Worm (Caenorhabditis elegans): ENCODE data around the gene fbxb-26.

The fbxb-26 gene

DNA sequence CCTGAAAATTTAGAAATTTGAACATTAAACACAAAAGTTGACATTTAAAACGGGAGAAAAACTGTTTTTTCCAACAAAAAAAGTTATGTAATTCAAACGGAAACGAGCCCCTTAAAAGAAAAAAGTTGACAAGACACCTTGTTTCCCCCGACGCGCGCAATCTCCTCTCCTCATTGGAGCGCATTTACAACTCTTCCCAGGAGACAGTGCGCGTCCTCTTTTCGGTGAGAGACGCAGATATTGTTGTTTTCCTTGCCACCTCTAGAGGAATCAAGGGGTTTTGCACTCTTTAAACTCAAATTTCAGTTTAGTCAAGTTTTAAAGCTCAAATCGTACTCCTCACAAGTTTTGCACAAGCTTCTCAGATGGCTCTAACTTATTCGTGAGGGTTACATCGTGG, 13.5 kb downstream of the fbxb-26 start, which contains the start of gene F58E1.13:
Gene F58E1.13 (minus strand): TSS at position 12 of the 400 bp plus-strand sequence.
- TF ChIP-seq hlh-17 (GFP tag; optimal IDR thresholded peaks at IDR 0.05; ENCODE audit: borderline replicate concordance) (no peak), lin-35 (GFP tag; optimal IDR thresholded peaks at IDR 0.05) (no peak), ceh-90 (tag; optimal IDR thresholded peaks at IDR 0.05) (no peak), nhr-76 (tag; optimal IDR thresholded peaks at IDR 0.05) (no peak), grh-1 (GFP tag; IDR thresholded peaks at IDR 0.05) (no peak), lin-13 (GFP tag; optimal IDR thresholded peaks at IDR 0.05) (no peak), nhr-19 (GFP tag; conservative IDR thresholded peaks at IDR 0.05) (no peak), Y116A8C.19 (tag; optimal IDR thresholded peaks at IDR 0.05; ENCODE audit: borderline replicate concordance) (no peak), sptf-1 (tag; optimal IDR thresholded peaks at IDR 0.05) (no peak), egl-27 (tag; optimal IDR thresholded peaks at IDR 0.05) (no peak), mab-9 (GFP tag; IDR thresholded peaks at IDR 0.05) (no peak), fkh-8 (tag; optimal IDR thresholded peaks at IDR 0.05) (no peak), unc-86 (tag; optimal IDR thresholded peaks at IDR 0.05) (no peak)

DNA sequence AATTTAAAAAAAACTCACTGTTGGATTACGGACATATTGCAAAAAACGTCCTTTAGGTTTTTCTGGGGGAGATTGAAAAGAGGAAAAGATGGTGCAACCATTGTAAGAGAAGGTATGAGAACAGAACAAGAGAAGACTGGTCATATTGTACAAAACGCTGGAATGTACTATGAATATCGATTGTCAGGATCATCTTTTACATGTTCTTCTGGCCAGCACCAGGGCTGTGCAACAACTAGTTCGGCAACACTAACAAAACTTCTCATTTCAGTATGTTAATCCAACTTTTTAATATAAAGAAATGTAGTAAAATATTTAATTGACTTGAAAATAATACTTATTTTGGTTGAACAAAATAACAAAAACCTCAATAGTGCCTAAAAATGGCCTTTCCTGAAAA, 21.0 kb downstream of the fbxb-26 start, which contains the start of gene fbxb-47:
Gene fbxb-47 (minus strand): TSS at position 101 of the 400 bp plus-strand sequence.
- no peak for TF ChIP-seq sptf-1 (tag; optimal IDR thresholded peaks at IDR 0.05)
- TF ChIP-seq lin-14 (GFP tag; optimal IDR thresholded peaks at IDR 0.05) = no peak
- no peak for TF ChIP-seq ces-1 (GFP tag; optimal IDR thresholded peaks at IDR 0.05)
- no peak for TF ChIP-seq efl-3 (GFP tag; optimal IDR thresholded peaks at IDR 0.05)
- no peak for TF ChIP-seq nhr-77 (tag; optimal IDR thresholded peaks at IDR 0.05)
- no peak for TF ChIP-seq dpl-1 (GFP tag; optimal IDR thresholded peaks at IDR 0.05)
- no peak for TF ChIP-seq fkh-8 (tag; optimal IDR thresholded peaks at IDR 0.05)
- no peak for TF ChIP-seq unc-86 (tag; optimal IDR thresholded peaks at IDR 0.05)
- TF ChIP-seq unc-130 (tag; optimal IDR thresholded peaks at IDR 0.05) = no peak
- TF ChIP-seq F16B12.6 (tag; optimal IDR thresholded peaks at IDR 0.05) = no peak
- TF ChIP-seq egl-13 (tag; optimal IDR thresholded peaks at IDR 0.05) = no peak
- no peak for TF ChIP-seq egl-27 (tag; optimal IDR thresholded peaks at IDR 0.05)
- TF ChIP-seq unc-30 (tag; optimal IDR thresholded peaks at IDR 0.05) = no peak
- no peak for TF ChIP-seq swsn-7 (tag; optimal IDR thresholded peaks at IDR 0.05)
- no peak for TF ChIP-seq Y116A8C.19 (tag; optimal IDR thresholded peaks at IDR 0.05; ENCODE audit: borderline replicate concordance)
- TF ChIP-seq grh-1 (GFP tag; IDR thresholded peaks at IDR 0.05) = no peak
- no peak for TF ChIP-seq mab-9 (GFP tag; IDR thresholded peaks at IDR 0.05)
- no peak for TF ChIP-seq xbp-1 (tag; optimal IDR thresholded peaks at IDR 0.05)

ce11 chrII:1706385-1706784, 24.1 kb downstream of the fbxb-26 start, which contains the start of gene sdz-18:
Gene sdz-18, minus strand, starts transcription at chrII:1706485.
- TF ChIP-seq tlp-1 (tag; optimal IDR thresholded peaks at IDR 0.05) (no peak), elt-2 (tag; optimal IDR thresholded peaks at IDR 0.05) (no peak), ets-5 (GFP tag; IDR thresholded peaks at IDR 0.05) (no peak), vab-15 (tag; optimal IDR thresholded peaks at IDR 0.05) (no peak), sptf-1 (tag; optimal IDR thresholded peaks at IDR 0.05) (no peak), nhr-237 (tag; optimal IDR thresholded peaks at IDR 0.05) (no peak), nhr-12 (tag; optimal IDR thresholded peaks at IDR 0.05) (no peak), snu-23 (GFP tag; optimal IDR thresholded peaks at IDR 0.05) (no peak), nhr-71 (tag; optimal IDR thresholded peaks at IDR 0.05) (no peak), jun-1 (tag; optimal IDR thresholded peaks at IDR 0.05) (no peak), swsn-7 (tag; optimal IDR thresholded peaks at IDR 0.05) (no peak), nhr-28 (tag; optimal IDR thresholded peaks at IDR 0.05) (no peak)

DNA sequence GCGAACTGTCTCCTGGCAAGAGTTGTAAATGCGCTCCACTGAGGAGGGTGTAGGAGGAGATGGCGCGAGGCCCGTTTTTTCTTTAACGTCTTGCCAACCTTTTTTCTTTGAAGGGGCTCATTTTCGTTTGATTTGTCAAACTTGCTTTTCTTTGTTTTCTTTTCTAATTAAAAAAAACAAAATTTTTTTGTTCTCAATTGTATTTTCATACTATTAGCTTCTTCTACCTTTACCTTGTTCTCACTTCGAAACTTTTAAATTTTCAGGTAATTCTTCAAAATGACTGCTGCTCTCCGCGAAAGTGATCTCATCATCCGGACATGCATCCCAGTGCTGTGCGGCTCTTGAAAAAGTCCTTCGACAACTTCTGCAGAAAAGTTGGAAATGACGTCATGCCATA, 27.6 kb downstream of the fbxb-26 start, which contains the start of gene fbxa-184:
Gene fbxa-184 (plus strand): TSS at position 301 of the 400 bp plus-strand sequence.
- TF ChIP-seq unc-30 (tag; optimal IDR thresholded peaks at IDR 0.05) (no peak), dsc-1 (tag; optimal IDR thresholded peaks at IDR 0.05) (no peak), pax-3 (tag; optimal IDR thresholded peaks at IDR 0.05) (no peak), lin-14 (GFP tag; optimal IDR thresholded peaks at IDR 0.05) (no peak), skn-1 (tag; optimal IDR thresholded peaks at IDR 0.05) (no peak), Y116A8C.19 (tag; optimal IDR thresholded peaks at IDR 0.05; ENCODE audit: borderline replicate concordance) (no peak), alr-1 (tag; optimal IDR thresholded peaks at IDR 0.05; ENCODE audit: borderline replicate concordance) (no peak), ces-1 (GFP tag; optimal IDR thresholded peaks at IDR 0.05) (no peak), nhr-90 (tag; optimal IDR thresholded peaks at IDR 0.05; ENCODE audit: poor library complexity) (no peak), snu-23 (GFP tag; optimal IDR thresholded peaks at IDR 0.05) (no peak), sptf-1 (tag; optimal IDR thresholded peaks at IDR 0.05) (no peak), nhr-77 (tag; optimal IDR thresholded peaks at IDR 0.05) (no peak), hlh-4 (tag; optimal IDR thresholded peaks at IDR 0.05) (no peak), xbp-1 (tag; optimal IDR thresholded peaks at IDR 0.05) (no peak), zip-4 (GFP tag; optimal IDR thresholded peaks at IDR 0.05) (no peak)

All from whole organism, L1 larva.